Worm (Caenorhabditis elegans) whole organism, midembryonic: ENCODE data around the gene F59C12.4.

Experiments
- T22C8.4 ChIP-seq: fragments of 200-800 bp; sonication (Bioruptor generic); IDR thresholded peaks from 2 replicates; pipeline ENCODE4 v1.3.6; 2022; ENCODE audit warnings: missing genetic modification characterization, missing compliant biosample characterization
- flt-1 ChIP-seq: fragments of 200-800 bp; sonication (Bioruptor generic); IDR thresholded peaks from 2 replicates; pipeline ENCODE4 v1.3.6; 2022; ENCODE audit warnings: missing genetic modification characterization, missing compliant biosample characterization
- klf-2 ChIP-seq: fragments of 200-800 bp; sonication (Bioruptor generic); conservative IDR thresholded peaks from 2 replicates; pipeline ENCODE4 v1.3.6; 2022; ENCODE audit warnings: missing genetic modification reagents, missing genetic modification characterization, missing compliant biosample characterization
- med-1 ChIP-seq: sonication (generic microtip); optimal IDR thresholded peaks from 2 replicates; lab custom pipeline; 2017; ENCODE audit warnings: missing genetic modification characterization, mild to moderate bottlenecking, missing compliant biosample characterization, antibody characterized with exemption, missing genetic modification reagents; ENCODE audit not compliant: insufficient read depth
- ref-1 ChIP-seq: fragments of 200-800 bp; sonication (Bioruptor generic); conservative IDR thresholded peaks from 2 replicates; pipeline ENCODE4 v1.3.6; 2022; ENCODE audit warnings: missing genetic modification reagents, missing genetic modification characterization, missing compliant biosample characterization
- tab-1 ChIP-seq: fragments of 200-800 bp; sonication (Bioruptor generic); IDR thresholded peaks from 2 replicates; pipeline ENCODE4 v1.3.6; 2022; ENCODE audit warnings: missing genetic modification characterization, missing compliant biosample characterization
- ztf-23 ChIP-seq: fragments of 200-800 bp; sonication (Bioruptor generic); IDR thresholded peaks from 2 replicates; pipeline ENCODE4 v1.3.6; 2022; ENCODE audit warnings: missing genetic modification reagents, missing genetic modification characterization, missing compliant biosample characterization
- ztf-29 ChIP-seq: fragments of 200-800 bp; sonication (Bioruptor generic); IDR thresholded peaks from 2 replicates; pipeline ENCODE4 v1.3.6; 2022; ENCODE audit warnings: missing genetic modification reagents, missing genetic modification characterization, missing compliant biosample characterization

ce11 chrX:16618727-16619126, 16.3 kb upstream of the F59C12.4 start:
- no peak for TF ChIP-seq ztf-23 (GFP tag; lab: Robert Waterston, UW)
- no peak for TF ChIP-seq klf-2
- no peak for TF ChIP-seq flt-1 (GFP tag; lab: Robert Waterston, UW)
- no peak for TF ChIP-seq ztf-29 (GFP tag; lab: Robert Waterston, UW)
- TF ChIP-seq ref-1 (GFP tag; lab: Robert Waterston, UW), result no peak
- TF ChIP-seq tab-1 (GFP tag; lab: Robert Waterston, UW), result no peak
- TF ChIP-seq T22C8.4 (GFP tag; lab: Robert Waterston, UW), result no peak
- no peak for TF ChIP-seq med-1 (GFP tag; lab: Kevin White, UChicago)
